Worm (Caenorhabditis elegans): Measurements from ENCODE around the gene pals-20.

- TF ChIP-seq dao-5 (tag; optimal IDR thresholded peaks at IDR 0.05) (no peak), W03F9.2 (tag; optimal IDR thresholded peaks at IDR 0.05) (no peak), him-1 (tag; optimal IDR thresholded peaks at IDR 0.05) (no peak)
Measured at ce11 chrIII:1413125-1413837, 25.2 kb upstream of the pals-20 start.
